Fruit fly (Drosophila melanogaster) whole organism, embryonic: ENCODE results near the gene CG9961.

Experiments
- C15 ChIP-seq: fragments of 200-800 bp; sonication (Bioruptor generic); IDR thresholded peaks from 3 replicates; pipeline ENCODE4 v1.3.6; 2022; ENCODE audit warnings: missing biosample characterization, missing genetic modification characterization
- CG10267 ChIP-seq: fragments of 200-800 bp; sonication (Bioruptor generic); optimal IDR thresholded peaks from 2 replicates; lab custom pipeline; 2018; ENCODE audit warnings: missing biosample characterization, mild to moderate bottlenecking, missing genetic modification characterization, moderate library complexity
- CG11723 ChIP-seq: fragments of 200-800 bp; sonication (Bioruptor generic); optimal IDR thresholded peaks from 2 replicates; lab custom pipeline; 2017; ENCODE audit warnings: missing biosample characterization, mild to moderate bottlenecking, missing genetic modification characterization
- CG14710 ChIP-seq: fragments of 200-800 bp; sonication (Bioruptor generic); optimal IDR thresholded peaks from 3 replicates; lab custom pipeline; 2019; ENCODE audit warnings: missing biosample characterization, mild to moderate bottlenecking, missing genetic modification characterization, moderate library complexity
- CG15514 ChIP-seq: fragments of 200-800 bp; sonication (Bioruptor generic); optimal IDR thresholded peaks from 3 replicates; lab custom pipeline; 2017; ENCODE audit warnings: missing biosample characterization, missing genetic modification characterization, mild to moderate bottlenecking, moderate library complexity, missing genetic modification reagents
- CG17361 ChIP-seq: fragments of 200-800 bp; sonication (Bioruptor generic); IDR thresholded peaks from 3 replicates; pipeline ENCODE4 v1.3.6; 2022; ENCODE audit warnings: missing biosample characterization, missing genetic modification characterization
- CG17612 ChIP-seq: fragments of 200-800 bp; sonication (Bioruptor generic); IDR thresholded peaks from 2 replicates; pipeline ENCODE4 v1.3.6; 2022; ENCODE audit warnings: missing biosample characterization, missing genetic modification characterization
- CG17829 ChIP-seq: fragments of 200-800 bp; optimal IDR thresholded peaks from 2 replicates; lab custom pipeline; 2019; ENCODE audit warnings: missing biosample characterization, mild to moderate bottlenecking, missing genetic modification characterization, moderate library complexity
- CG2116 ChIP-seq: fragments of 200-800 bp; sonication (Bioruptor generic); optimal IDR thresholded peaks from 3 replicates; lab custom pipeline; 2018; ENCODE audit warnings: missing biosample characterization, mild to moderate bottlenecking, missing genetic modification characterization
- CG34224 ChIP-seq: fragments of 200-800 bp; sonication (Bioruptor generic); IDR thresholded peaks from 3 replicates; pipeline ENCODE4 v1.3.6; 2022; ENCODE audit warnings: missing biosample characterization, missing genetic modification characterization; ENCODE audit not compliant: partially characterized antibody
- CG3847 ChIP-seq: fragments of 200-800 bp; sonication (Bioruptor generic); IDR thresholded peaks from 2 replicates; pipeline ENCODE4 v1.3.6; 2022; ENCODE audit warnings: missing biosample characterization, missing genetic modification characterization
- CG3995 ChIP-seq: fragments of 200-800 bp; sonication (Bioruptor generic); optimal IDR thresholded peaks from 3 replicates; lab custom pipeline; 2016; ENCODE audit warnings: missing biosample characterization, missing genetic modification characterization
- CG4617 ChIP-seq: fragments of 200-800 bp; sonication (Bioruptor generic); optimal IDR thresholded peaks from 3 replicates; lab custom pipeline; 2016; ENCODE audit warnings: missing biosample characterization, missing genetic modification characterization, borderline replicate concordance
- CG8089 ChIP-seq: fragments of 200-800 bp; sonication (Bioruptor generic); optimal IDR thresholded peaks from 3 replicates; lab custom pipeline; 2016; ENCODE audit warnings: missing biosample characterization, missing genetic modification characterization
- CG8290 ChIP-seq, 3 experiments: fragments of 200-800 bp; sonication (Bioruptor generic); optimal IDR thresholded peaks; 2 replicates each; lab custom pipeline; 2016 to 2019; ENCODE audit warnings: missing biosample characterization in 3 of 3, missing genetic modification characterization in 3 of 3, mild to moderate bottlenecking in 2 of 3, moderate library complexity in 1 of 3
- CG8924 ChIP-seq: fragments of 200-800 bp; optimal IDR thresholded peaks from 3 replicates; lab custom pipeline; 2019; ENCODE audit warnings: missing biosample characterization, mild to moderate bottlenecking, missing genetic modification characterization, moderate library complexity
- CG9437 ChIP-seq: fragments of 200-800 bp; sonication (Bioruptor generic); optimal IDR thresholded peaks from 2 replicates; lab custom pipeline; 2018; ENCODE audit warnings: missing biosample characterization, mild to moderate bottlenecking, missing genetic modification characterization
- Camta ChIP-seq: fragments of 200-800 bp; sonication (Bioruptor generic); optimal IDR thresholded peaks from 2 replicates; lab custom pipeline; 2016; ENCODE audit warnings: missing biosample characterization, missing genetic modification characterization
- Dll ChIP-seq: fragments of 200-800 bp; sonication (Bioruptor generic); IDR thresholded peaks from 4 replicates; pipeline ENCODE4 v1.3.6; 2022; ENCODE audit warnings: missing biosample characterization, missing genetic modification characterization; ENCODE audit not compliant: partially characterized antibody
- Dp ChIP-seq: fragments of 200-800 bp; sonication (Bioruptor generic); optimal IDR thresholded peaks from 2 replicates; lab custom pipeline; 2018; ENCODE audit warnings: missing biosample characterization, mild to moderate bottlenecking, missing genetic modification characterization, moderate library complexity
- E2f1 ChIP-seq: fragments of 200-800 bp; sonication (Bioruptor generic); IDR thresholded peaks from 2 replicates; pipeline ENCODE4 v1.3.6; 2022; ENCODE audit warnings: missing biosample characterization, missing genetic modification characterization
- E2f2 ChIP-seq: fragments of 200-800 bp; sonication (Bioruptor generic); IDR thresholded peaks from 2 replicates; pipeline ENCODE4 v1.3.6; 2022; ENCODE audit warnings: missing biosample characterization, missing genetic modification characterization
- Fer1 ChIP-seq: fragments of 200-800 bp; sonication (Bioruptor generic); optimal IDR thresholded peaks from 2 replicates; lab custom pipeline; 2017; ENCODE audit warnings: missing biosample characterization, mild to moderate bottlenecking, missing genetic modification characterization
- MBD-R2 ChIP-seq: fragments of 200-800 bp; sonication (Bioruptor generic); IDR thresholded peaks from 2 replicates; pipeline ENCODE4 v1.3.6; 2022; ENCODE audit warnings: missing biosample characterization, missing genetic modification characterization
- MESR4 ChIP-seq: fragments of 200-800 bp; sonication (Bioruptor generic); optimal IDR thresholded peaks from 2 replicates; lab custom pipeline; 2018; ENCODE audit warnings: missing biosample characterization, mild to moderate bottlenecking, missing genetic modification characterization, moderate library complexity
- Mes4 ChIP-seq: fragments of 200-800 bp; sonication (Bioruptor generic); optimal IDR thresholded peaks from 2 replicates; lab custom pipeline; 2016; ENCODE audit warnings: missing biosample characterization, missing genetic modification characterization
- YL-1 ChIP-seq: fragments of 200-800 bp; sonication (Bioruptor generic); optimal IDR thresholded peaks from 3 replicates; lab custom pipeline; 2017; ENCODE audit warnings: missing biosample characterization, mild to moderate bottlenecking, missing genetic modification characterization
- crp ChIP-seq, 2 experiments: fragments of 200-800 bp; sonication (Bioruptor generic); optimal IDR thresholded peaks; 2 replicates in 1 of 2; 3 replicates in 1 of 2; lab custom pipeline; 2017; ENCODE audit warnings: missing biosample characterization in 2 of 2, missing genetic modification characterization in 2 of 2, mild to moderate bottlenecking in 1 of 2, moderate library complexity in 1 of 2
- disco-r ChIP-seq: fragments of 200-800 bp; sonication (Bioruptor generic); optimal IDR thresholded peaks from 2 replicates; lab custom pipeline; 2016; ENCODE audit warnings: missing biosample characterization, missing genetic modification characterization
- nerfin-1 ChIP-seq: fragments of 200-800 bp; sonication (Bioruptor generic); optimal IDR thresholded peaks from 3 replicates; lab custom pipeline; 2019; ENCODE audit warnings: missing biosample characterization, mild to moderate bottlenecking, missing genetic modification characterization, moderate library complexity
- phol ChIP-seq: fragments of 200-800 bp; sonication (Bioruptor generic); optimal IDR thresholded peaks from 3 replicates; lab custom pipeline; 2018; ENCODE audit warnings: missing biosample characterization, mild to moderate bottlenecking, missing genetic modification characterization, moderate library complexity
- pita ChIP-seq: fragments of 200-800 bp; sonication (Bioruptor generic); optimal IDR thresholded peaks from 2 replicates; lab custom pipeline; 2017; ENCODE audit warnings: missing biosample characterization, mild to moderate bottlenecking, missing genetic modification characterization
- pzg ChIP-seq: fragments of 200-800 bp; sonication (Bioruptor generic); optimal IDR thresholded peaks from 3 replicates; lab custom pipeline; 2018; ENCODE audit warnings: missing biosample characterization, mild to moderate bottlenecking, missing genetic modification characterization, moderate library complexity
- row ChIP-seq: fragments of 200-800 bp; sonication (Bioruptor generic); IDR thresholded peaks from 3 replicates; pipeline ENCODE4 v1.3.6; 2022; ENCODE audit warnings: missing biosample characterization, missing genetic modification characterization
- sens ChIP-seq: fragments of 200-800 bp; sonication (Bioruptor generic); peaks from one replicate; lab custom pipeline; 2016; ENCODE audit warnings: missing biosample characterization, missing genetic modification characterization
- sima ChIP-seq: fragments of 200-800 bp; sonication (Bioruptor generic); optimal IDR thresholded peaks from 2 replicates; lab custom pipeline; 2016; ENCODE audit warnings: missing biosample characterization, missing genetic modification characterization
- stc ChIP-seq: fragments of 200-800 bp; sonication (Bioruptor generic); IDR thresholded peaks from 2 replicates; pipeline ENCODE4 v1.3.6; 2022; ENCODE audit warnings: missing biosample characterization, missing genetic modification characterization
- stwl ChIP-seq: fragments of 200-800 bp; sonication (Bioruptor generic); optimal IDR thresholded peaks from 3 replicates; lab custom pipeline; 2018; ENCODE audit warnings: missing biosample characterization, mild to moderate bottlenecking, missing genetic modification characterization, moderate library complexity
- sug ChIP-seq: fragments of 200-800 bp; optimal IDR thresholded peaks from 2 replicates; lab custom pipeline; 2019; ENCODE audit warnings: missing biosample characterization, mild to moderate bottlenecking, missing genetic modification characterization, moderate library complexity
- toy ChIP-seq: fragments of 200-800 bp; sonication (Bioruptor generic); IDR thresholded peaks from 2 replicates; pipeline ENCODE4 v1.3.6; 2022; ENCODE audit warnings: missing biosample characterization, missing genetic modification characterization
- trem ChIP-seq: fragments of 200-800 bp; optimal IDR thresholded peaks from 3 replicates; lab custom pipeline; 2019; ENCODE audit warnings: missing biosample characterization, mild to moderate bottlenecking, missing genetic modification characterization, moderate library complexity
- vnd ChIP-seq: fragments of 200-800 bp; sonication (Bioruptor generic); IDR thresholded peaks from 3 replicates; pipeline ENCODE4 v1.3.6; 2022; ENCODE audit warnings: missing biosample characterization, missing genetic modification characterization; ENCODE audit not compliant: partially characterized antibody

CG9961 gene

DNA sequence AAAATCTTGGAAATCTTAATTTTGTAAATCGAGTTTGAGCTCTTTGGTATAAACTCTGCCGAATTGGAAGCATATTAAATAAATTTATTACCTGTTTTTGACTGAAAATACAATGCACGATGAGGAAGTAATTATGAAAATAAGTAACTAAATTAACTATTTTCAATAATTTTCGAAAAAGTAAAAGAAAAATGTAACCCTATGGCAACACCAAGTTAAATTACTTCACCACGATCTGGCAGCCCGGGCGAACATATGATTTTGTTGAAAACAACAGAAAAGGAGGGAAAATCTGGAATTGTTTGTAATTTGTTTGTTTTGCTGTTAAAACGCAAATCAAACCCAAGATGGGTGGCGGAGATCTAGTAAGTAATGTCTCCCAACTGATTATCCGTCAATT, at the start of gene CG9961, which contains the start of gene Cwc25:
TSS of gene CG9961 (minus strand) at position 83 of the 400 bp plus-strand sequence.
TSS of gene Cwc25 (plus strand) at position 247 of the 400 bp plus-strand sequence.
- no peak for TF ChIP-seq stc (GFP tag; lab: Robert Waterston, UW)
- TF ChIP-seq CG2116: peak; percentile 12
- no peak for TF ChIP-seq Mes4 (GFP tag; lab: Kevin White, UChicago)
- TF ChIP-seq CG11723 (GFP tag; lab: Kevin White, UChicago): no peak
- TF ChIP-seq sug (tag; lab: Kevin White, UChicago): peak; percentile 3
- TF ChIP-seq CG34224 (GFP tag; lab: Robert Waterston, UW): peak; percentile 26; the same call in 1 of the 3 replicates
- TF ChIP-seq nerfin-1 (tag; lab: Kevin White, UChicago): peak; percentile 29
- no peak for TF ChIP-seq sima (GFP tag; lab: Kevin White, UChicago)
- 0 out of 4 replicates have a peak, but pooled peaks have one; percentile 29 for TF ChIP-seq Dll (GFP tag; lab: Robert Waterston, UW)
- peak; percentile 28 for TF ChIP-seq MESR4 (GFP tag; lab: Kevin White, UChicago)
- peak; percentile 9 for TF ChIP-seq CG17829 (tag; lab: Kevin White, UChicago)
- 0 out of 3 replicates have a peak, but pooled peaks have one; percentile 24 for TF ChIP-seq row (GFP tag; lab: Robert Waterston, UW)
- no peak for TF ChIP-seq Camta (GFP tag; lab: Kevin White, UChicago)
- peak; percentile 25 for TF ChIP-seq CG15514 (GFP tag; lab: Kevin White, UChicago)
- peak; percentile 81 for TF ChIP-seq CG9437 (GFP tag; lab: Kevin White, UChicago)
- peak; percentile 48 to 88 for TF ChIP-seq crp (GFP tag; optimal IDR thresholded peaks at IDR 0.05; lab: Kevin White, UChicago)
- TF ChIP-seq E2f2 (GFP tag; lab: Robert Waterston, UW): peak; percentile 64
- TF ChIP-seq Dp: peak; percentile 42
- peak; percentile 24; the same call in 1 of the 2 replicates for TF ChIP-seq E2f1 (GFP tag; lab: Robert Waterston, UW)
- peak; percentile 90 for TF ChIP-seq MBD-R2 (GFP tag; lab: Robert Waterston, UW)
- 0 out of 2 replicates have a peak, but pooled peaks have one; percentile 33 for TF ChIP-seq CG3847 (GFP tag; lab: Robert Waterston, UW)
- peak; percentile 34 for TF ChIP-seq stwl (tag; lab: Kevin White, UChicago)
- TF ChIP-seq disco-r (GFP tag; lab: Kevin White, UChicago): no peak
- TF ChIP-seq CG8924: no peak
- TF ChIP-seq CG10267 (tag; lab: Kevin White, UChicago): peak; percentile 31
- TF ChIP-seq YL-1 (GFP tag; lab: Kevin White, UChicago): peak; percentile 16
- TF ChIP-seq toy (GFP tag; lab: Robert Waterston, UW): no peak
- peak; percentile 44 for TF ChIP-seq pzg (GFP tag; lab: Kevin White, UChicago)
- TF ChIP-seq CG17361 (GFP tag; lab: Robert Waterston, UW): 0 out of 3 replicates have a peak, but pooled peaks have one; percentile 24
- TF ChIP-seq sens: peak; percentile 84
- peak; percentile 14 for TF ChIP-seq CG3995 (GFP tag; lab: Kevin White, UChicago)
- no peak for TF ChIP-seq CG8089 (GFP tag; lab: Kevin White, UChicago)
- TF ChIP-seq phol: peak; percentile 25
- peak; percentile 26 for TF ChIP-seq CG4617 (GFP tag; lab: Kevin White, UChicago)
- peak; percentile 53 for TF ChIP-seq CG14710 (tag; lab: Kevin White, UChicago)
- peak; percentile 43 for TF ChIP-seq trem
- peak; percentile 1 for TF ChIP-seq Fer1 (GFP tag; lab: Kevin White, UChicago)

DNA sequence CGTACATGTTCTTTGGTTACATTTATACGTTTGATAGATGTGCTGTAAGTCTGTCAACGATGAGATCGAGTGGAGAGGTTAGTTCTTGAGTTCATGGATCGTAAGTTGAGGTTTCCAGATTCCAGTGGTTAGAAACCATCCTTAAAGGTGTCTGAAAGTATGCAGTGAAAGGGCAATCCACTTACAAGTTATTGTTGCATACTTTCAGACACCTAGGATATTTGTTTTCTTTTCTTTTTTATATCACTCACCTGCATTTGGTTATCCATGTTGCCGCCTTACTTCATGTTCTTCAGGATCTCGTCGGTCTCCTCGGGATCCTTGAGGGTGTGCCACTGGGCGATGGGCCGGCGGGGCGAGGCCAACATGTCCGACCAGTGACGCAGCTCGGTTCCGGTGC, 38.1 kb upstream of the CG9961 start:
- TF ChIP-seq CG17612 (GFP tag; lab: Robert Waterston, UW): peak; percentile 88
- no peak for TF ChIP-seq C15 (GFP tag; lab: Robert Waterston, UW)
- 0 out of 3 replicates have a peak, but pooled peaks have one; percentile 18 for TF ChIP-seq vnd (GFP tag; lab: Robert Waterston, UW)
- peak; percentile 97 for TF ChIP-seq CG8290 (GFP tag; optimal IDR thresholded peaks at IDR 0.05; lab: Kevin White, UChicago)
- peak in 1 of 2 experiments; percentile 91 for TF ChIP-seq CG8290 (tag; optimal IDR thresholded peaks at IDR 0.05; lab: Kevin White, UChicago)
- no peak for TF ChIP-seq pita (GFP tag; lab: Kevin White, UChicago)
